Fruit fly (Drosophila melanogaster) whole organism, embryonic: Measurements from ENCODE around the gene CG7289.
A peak's percentile ranks its signal among the peaks of the same experiment; 100 is the strongest.

Source experiments
- Atf3 ChIP-seq: fragments of 200-800 bp; sonication (Bioruptor generic); optimal IDR thresholded peaks from 3 replicates; lab custom pipeline; 2016; ENCODE audit warnings: missing biosample characterization, missing genetic modification characterization
- Blimp-1 ChIP-seq: fragments of 200-800 bp; sonication (Bioruptor generic); optimal IDR thresholded peaks from 3 replicates; lab custom pipeline; 2018; ENCODE audit warnings: missing biosample characterization, missing genetic modification characterization, mild to moderate bottlenecking, moderate library complexity, missing genetic modification reagents
- CG13424 ChIP-seq: fragments of 200-800 bp; sonication (Bioruptor generic); optimal IDR thresholded peaks from 2 replicates; lab custom pipeline; 2019; ENCODE audit warnings: missing biosample characterization, mild to moderate bottlenecking, missing genetic modification characterization, moderate library complexity
- CG14965 ChIP-seq: fragments of 200-800 bp; sonication (Bioruptor generic); optimal IDR thresholded peaks from 2 replicates; lab custom pipeline; 2016; ENCODE audit warnings: missing biosample characterization, missing genetic modification characterization, borderline replicate concordance
- CG15011 ChIP-seq: fragments of 200-800 bp; sonication (Bioruptor generic); optimal IDR thresholded peaks from 3 replicates; lab custom pipeline; 2018; ENCODE audit warnings: missing biosample characterization, mild to moderate bottlenecking, missing genetic modification characterization
- CG15514 ChIP-seq: fragments of 200-800 bp; sonication (Bioruptor generic); optimal IDR thresholded peaks from 3 replicates; lab custom pipeline; 2017; ENCODE audit warnings: missing biosample characterization, missing genetic modification characterization, mild to moderate bottlenecking, moderate library complexity, missing genetic modification reagents
- CG1647 ChIP-seq: fragments of 200-800 bp; sonication (Bioruptor generic); optimal IDR thresholded peaks from 3 replicates; lab custom pipeline; 2016; ENCODE audit warnings: missing biosample characterization, missing genetic modification characterization
- CG17385 ChIP-seq: fragments of 200-800 bp; sonication (Bioruptor generic); optimal IDR thresholded peaks from 3 replicates; lab custom pipeline; 2018; ENCODE audit warnings: missing biosample characterization, mild to moderate bottlenecking, missing genetic modification characterization
- CG18599 ChIP-seq: fragments of 200-800 bp; sonication (Bioruptor generic); optimal IDR thresholded peaks from 3 replicates; lab custom pipeline; 2017; ENCODE audit warnings: missing biosample characterization, missing genetic modification characterization, mild to moderate bottlenecking, moderate library complexity, missing genetic modification reagents
- CG31441 ChIP-seq: fragments of 200-800 bp; sonication (Bioruptor generic); IDR thresholded peaks from 2 replicates; pipeline ENCODE4 v1.3.6; 2022; ENCODE audit warnings: missing biosample characterization, missing genetic modification characterization
- CG43689 ChIP-seq: fragments of 200-800 bp; sonication (Bioruptor generic); IDR thresholded peaks from 2 replicates; pipeline ENCODE4 v1.3.6; 2022; ENCODE audit warnings: missing biosample characterization, missing genetic modification characterization
- CG6813 ChIP-seq: fragments of 200-800 bp; sonication (Bioruptor generic); optimal IDR thresholded peaks from 2 replicates; lab custom pipeline; 2017; ENCODE audit warnings: missing biosample characterization, missing genetic modification characterization, mild to moderate bottlenecking, moderate library complexity, missing genetic modification reagents
- CG7357 ChIP-seq: fragments of 200-800 bp; sonication (Bioruptor generic); IDR thresholded peaks from 3 replicates; pipeline ENCODE4 v1.3.6; 2022; ENCODE audit warnings: missing biosample characterization, missing genetic modification characterization
- CG7372 ChIP-seq: fragments of 200-800 bp; sonication (Bioruptor generic); IDR thresholded peaks from 2 replicates; pipeline ENCODE4 v1.3.6; 2022; ENCODE audit warnings: missing biosample characterization, missing genetic modification characterization
- CG8765 ChIP-seq: fragments of 200-800 bp; sonication (Bioruptor generic); IDR thresholded peaks from 2 replicates; pipeline ENCODE4 v1.3.6; 2022; ENCODE audit warnings: missing biosample characterization, missing genetic modification characterization
- CG8924 ChIP-seq: fragments of 200-800 bp; optimal IDR thresholded peaks from 3 replicates; lab custom pipeline; 2019; ENCODE audit warnings: missing biosample characterization, mild to moderate bottlenecking, missing genetic modification characterization, moderate library complexity
- Deaf1 ChIP-seq: fragments of 200-800 bp; optimal IDR thresholded peaks from 3 replicates; lab custom pipeline; 2019; ENCODE audit warnings: missing biosample characterization, mild to moderate bottlenecking, missing genetic modification characterization, moderate library complexity
- Dfd ChIP-seq, 2 experiments: fragments of >200 bp; optimal IDR thresholded peaks; 2 replicates each; lab custom pipeline; 2017; ENCODE audit warnings: missing biosample characterization in 2 of 2, missing genetic modification characterization in 2 of 2
- Ets97D ChIP-seq: fragments of 200-800 bp; sonication (Bioruptor generic); optimal IDR thresholded peaks from 3 replicates; lab custom pipeline; 2016; ENCODE audit warnings: missing biosample characterization, missing genetic modification characterization
- Fer1 ChIP-seq: fragments of 200-800 bp; sonication (Bioruptor generic); optimal IDR thresholded peaks from 2 replicates; lab custom pipeline; 2017; ENCODE audit warnings: missing biosample characterization, mild to moderate bottlenecking, missing genetic modification characterization
- Hr3 ChIP-seq: fragments of 200-800 bp; sonication (Bioruptor generic); optimal IDR thresholded peaks from 3 replicates; lab custom pipeline; 2016; ENCODE audit warnings: missing biosample characterization, missing genetic modification characterization
- Hr39 ChIP-seq: fragments of >200 bp; optimal IDR thresholded peaks from 2 replicates; lab custom pipeline; 2017
- NC2β ChIP-seq: fragments of 200-800 bp; sonication (Bioruptor generic); optimal IDR thresholded peaks from 2 replicates; lab custom pipeline; 2016; ENCODE audit warnings: missing biosample characterization, missing genetic modification characterization
- Oaz ChIP-seq: fragments of 200-800 bp; sonication (Bioruptor generic); IDR thresholded peaks from 2 replicates; pipeline ENCODE4 v1.3.6; 2022; ENCODE audit warnings: missing biosample characterization, missing genetic modification characterization
- Optix ChIP-seq: fragments of 200-800 bp; sonication (Bioruptor generic); IDR thresholded peaks from 3 replicates; pipeline ENCODE4 v1.3.6; 2022; ENCODE audit warnings: missing biosample characterization, missing genetic modification characterization
- Pdp1 ChIP-seq, 2 experiments: fragments of 200-800 bp; sonication (Bioruptor generic); optimal IDR thresholded peaks; 3 replicates each; lab custom pipeline; 2016; ENCODE audit warnings: missing biosample characterization in 2 of 2, missing genetic modification characterization in 2 of 2, mild to moderate bottlenecking in 1 of 2, moderate library complexity in 1 of 2
- Six4 ChIP-seq: fragments of 200-800 bp; sonication (Bioruptor generic); optimal IDR thresholded peaks from 2 replicates; lab custom pipeline; 2016; ENCODE audit warnings: missing biosample characterization, missing genetic modification characterization
- TFAM ChIP-seq: fragments of 200-800 bp; sonication (Bioruptor generic); optimal IDR thresholded peaks from 2 replicates; lab custom pipeline; 2017; ENCODE audit warnings: missing biosample characterization, missing genetic modification characterization, inconsistent platforms
- Vsx1 ChIP-seq: fragments of 200-800 bp; sonication (Bioruptor generic); optimal IDR thresholded peaks from 2 replicates; lab custom pipeline; 2017; ENCODE audit warnings: missing biosample characterization, mild to moderate bottlenecking, missing genetic modification characterization, missing genetic modification reagents
- cg ChIP-seq: fragments of 200-800 bp; sonication (Bioruptor generic); optimal IDR thresholded peaks from 3 replicates; lab custom pipeline; 2019; ENCODE audit warnings: missing biosample characterization, mild to moderate bottlenecking, missing genetic modification characterization, moderate library complexity
- chm ChIP-seq: fragments of 200-800 bp; sonication (Bioruptor generic); IDR thresholded peaks from 2 replicates; pipeline ENCODE4 v1.3.6; 2022; ENCODE audit warnings: missing biosample characterization, missing genetic modification characterization
- chn ChIP-seq: fragments of 200-800 bp; sonication (Bioruptor generic); optimal IDR thresholded peaks from 2 replicates; lab custom pipeline; 2016; ENCODE audit warnings: missing biosample characterization, missing genetic modification characterization
- dati ChIP-seq: fragments of 200-800 bp; sonication (Bioruptor generic); IDR thresholded peaks from 2 replicates; pipeline ENCODE4 v1.3.6; 2022; ENCODE audit warnings: missing biosample characterization, missing genetic modification characterization
- ems ChIP-seq: fragments of 200-800 bp; sonication (Bioruptor generic); optimal IDR thresholded peaks from 3 replicates; lab custom pipeline; 2016; ENCODE audit warnings: missing biosample characterization, missing genetic modification characterization
- esg ChIP-seq: fragments of 200-800 bp; sonication (Bioruptor generic); conservative IDR thresholded peaks from 2 replicates; pipeline ENCODE4 v1.3.6; 2022; ENCODE audit warnings: missing biosample characterization, missing genetic modification characterization
- gem ChIP-seq: fragments of 200-800 bp; sonication (Bioruptor generic); optimal IDR thresholded peaks from 2 replicates; lab custom pipeline; 2019; ENCODE audit warnings: missing biosample characterization, mild to moderate bottlenecking, missing genetic modification characterization, moderate library complexity
- gfzf ChIP-seq: fragments of 200-800 bp; sonication (Bioruptor generic); optimal IDR thresholded peaks from 2 replicates; lab custom pipeline; 2016; ENCODE audit warnings: missing biosample characterization, mild to moderate bottlenecking, missing genetic modification characterization, moderate library complexity
- klu ChIP-seq: fragments of 200-800 bp; sonication (Bioruptor generic); IDR thresholded peaks from 2 replicates; pipeline ENCODE4 v1.3.6; 2022; ENCODE audit warnings: missing biosample characterization, missing genetic modification characterization
- luna ChIP-seq: fragments of 200-800 bp; sonication (Bioruptor generic); optimal IDR thresholded peaks from 2 replicates; lab custom pipeline; 2016; ENCODE audit warnings: missing biosample characterization, missing genetic modification characterization
- odd ChIP-seq: fragments of 200-800 bp; sonication (Bioruptor generic); optimal IDR thresholded peaks from 2 replicates; lab custom pipeline; 2017; ENCODE audit warnings: missing biosample characterization, mild to moderate bottlenecking, missing genetic modification characterization
- pan ChIP-seq, 4 experiments: fragments of >200 bp in 3 of 4; fragments of 200-800 bp in 1 of 4; sonication (Bioruptor generic) in 1 of 4; optimal IDR thresholded peaks in 3 of 4; IDR thresholded peaks in 1 of 4; 2 replicates each; pipeline versions ENCODE4 v1.3.6 to Lab custom; 2017 to 2022; ENCODE audit warnings: missing biosample characterization in 2 of 4, missing genetic modification characterization in 2 of 4, mixed read lengths in 1 of 4
- sd ChIP-seq: fragments of 200-800 bp; sonication (Bioruptor generic); optimal IDR thresholded peaks from 3 replicates; lab custom pipeline; 2018; ENCODE audit warnings: missing biosample characterization, mild to moderate bottlenecking, missing genetic modification characterization, moderate library complexity
- so ChIP-seq: fragments of 200-800 bp; sonication (Bioruptor generic); IDR thresholded peaks from 3 replicates; pipeline ENCODE4 v1.3.6; 2022; ENCODE audit warnings: missing biosample characterization, missing genetic modification characterization
- tin ChIP-seq: fragments of 200-800 bp; sonication (Bioruptor generic); optimal IDR thresholded peaks from 3 replicates; lab custom pipeline; 2016; ENCODE audit warnings: missing biosample characterization, missing genetic modification characterization
- toy ChIP-seq: fragments of 200-800 bp; sonication (Bioruptor generic); IDR thresholded peaks from 2 replicates; pipeline ENCODE4 v1.3.6; 2022; ENCODE audit warnings: missing biosample characterization, missing genetic modification characterization
- unc-4 ChIP-seq: fragments of 200-800 bp; sonication (Bioruptor generic); IDR thresholded peaks from 2 replicates; pipeline ENCODE4 v1.3.6; 2022; ENCODE audit warnings: missing biosample characterization, missing genetic modification characterization; ENCODE audit not compliant: partially characterized antibody
- wor ChIP-seq: fragments of 200-800 bp; sonication (Bioruptor generic); IDR thresholded peaks from 2 replicates; pipeline ENCODE4 v1.3.6; 2022; ENCODE audit warnings: missing biosample characterization, missing genetic modification characterization
- zfh1 ChIP-seq: fragments of 200-800 bp; sonication (Bioruptor generic); IDR thresholded peaks from 3 replicates; pipeline ENCODE4 v1.3.6; 2022; ENCODE audit warnings: missing biosample characterization, missing genetic modification characterization

CG7289 gene

DNA sequence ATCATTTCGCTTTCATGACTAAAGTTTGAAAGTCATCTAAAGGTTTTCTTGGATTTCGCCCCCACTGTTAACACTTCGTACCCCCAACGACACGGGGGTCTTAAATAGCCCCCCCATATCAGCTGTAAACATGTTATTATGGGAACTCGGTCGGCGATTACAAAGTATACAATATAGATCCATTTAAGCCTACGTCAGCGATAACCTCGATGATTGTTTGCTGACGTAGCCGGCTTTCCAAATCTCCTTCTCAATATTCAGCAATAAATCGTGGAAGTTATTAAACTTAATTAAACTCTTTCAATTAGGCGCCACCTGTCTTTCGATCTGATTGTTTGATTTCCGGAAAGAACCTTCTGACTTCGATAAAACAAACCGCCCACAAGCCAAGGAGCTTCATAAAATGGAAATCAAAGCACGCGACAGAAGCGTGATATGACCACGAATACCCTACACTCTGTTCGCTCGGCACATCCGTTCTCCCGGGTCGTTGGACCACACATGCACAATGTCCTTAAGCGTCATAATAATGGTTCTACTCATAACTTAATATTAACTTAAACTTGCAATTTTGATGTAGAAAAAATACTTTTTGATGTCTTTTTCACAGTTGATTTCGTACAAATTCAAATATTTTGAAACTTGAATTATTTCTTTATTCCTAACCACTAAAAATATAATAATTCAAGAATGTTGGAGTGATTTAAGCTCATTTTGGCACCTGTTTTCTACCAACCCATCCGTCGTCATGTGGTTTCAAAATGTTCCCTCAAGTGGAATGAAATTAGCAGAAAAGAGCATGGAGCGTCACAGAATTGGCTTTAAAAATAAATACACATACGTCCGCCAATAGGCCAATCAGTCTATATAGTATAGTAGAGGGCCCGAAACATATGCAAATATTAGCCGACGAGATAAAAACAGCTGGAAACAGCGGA lies 4.6 kb downstream of the CG7289 start (continued):
- TF ChIP-seq CG1647 (GFP tag; lab: Kevin White, UChicago) (peak; percentile 56), unc-4 (no peak), CG31441 (0 out of 2 replicates have a peak, but pooled peaks have one; percentile 44), Atf3 (GFP tag; lab: Kevin White, UChicago) (no peak), CG13424 (tag; lab: Kevin White, UChicago) (peak; percentile 55), CG8924 (peak; percentile 38), CG7357 (GFP tag; lab: Robert Waterston, UW) (no peak), odd (GFP tag; lab: Kevin White, UChicago) (no peak), esg (GFP tag; lab: Robert Waterston, UW) (peak; percentile 50), Hr39 (lab: Kevin White, UChicago) (no peak), Dfd (GFP tag; optimal IDR thresholded peaks at IDR 0.05; lab: Kevin White, UChicago) (no peak), gfzf (no peak), Ets97D (GFP tag; lab: Kevin White, UChicago) (peak; percentile 11), luna (no peak), CG15514 (GFP tag; lab: Kevin White, UChicago) (peak; percentile 10), Pdp1 (GFP tag; optimal IDR thresholded peaks at IDR 0.05; lab: Kevin White, UChicago) (peak; percentile 25 to 58), tin (GFP tag; lab: Kevin White, UChicago) (peak; percentile 54), ems (GFP tag; lab: Kevin White, UChicago) (peak; percentile 41), Fer1 (GFP tag; lab: Kevin White, UChicago) (peak; percentile 16), Vsx1 (GFP tag; lab: Kevin White, UChicago) (no peak), NC2β (GFP tag; lab: Kevin White, UChicago) (no peak), gem (tag; lab: Kevin White, UChicago) (peak; percentile 59), dati (GFP tag; lab: Robert Waterston, UW) (no peak), toy (GFP tag; lab: Robert Waterston, UW) (no peak), wor (GFP tag; lab: Robert Waterston, UW) (no peak), Blimp-1 (GFP tag; lab: Kevin White, UChicago) (peak; percentile 16), CG18599 (GFP tag; lab: Kevin White, UChicago) (peak; percentile 63), Optix (GFP tag; lab: Robert Waterston, UW) (no peak), CG14965 (GFP tag; lab: Kevin White, UChicago) (no peak), CG8765 (GFP tag; lab: Robert Waterston, UW) (no peak), CG15011 (GFP tag; lab: Kevin White, UChicago) (no peak), klu (GFP tag; lab: Robert Waterston, UW) (no peak), Six4 (GFP tag; lab: Kevin White, UChicago) (no peak), CG43689 (GFP tag; lab: Robert Waterston, UW) (no peak), Hr3 (GFP tag; lab: Kevin White, UChicago) (peak; percentile 28), so (GFP tag; lab: Robert Waterston, UW) (no peak), pan (optimal IDR thresholded peaks at IDR 0.05; lab: Kevin White, UChicago) (no peak), pan (GFP tag; optimal IDR thresholded peaks at IDR 0.05 in 1 of 2, IDR thresholded peaks at IDR 0.05 in 1 of 2) (peak in 1 of 2 experiments; percentile 65), Oaz (GFP tag; lab: Robert Waterston, UW) (peak; percentile 14; the same call in 1 of the 2 replicates), cg (no peak), sd (tag; lab: Kevin White, UChicago) (peak; percentile 17), CG17385 (GFP tag; lab: Kevin White, UChicago) (peak; percentile 44), Deaf1 (tag; lab: Kevin White, UChicago) (peak; percentile 25), chm (GFP tag; lab: Robert Waterston, UW) (no peak; the same call in 1 of the 2 replicates), CG7372 (GFP tag; lab: Robert Waterston, UW) (no peak), zfh1 (GFP tag; lab: Robert Waterston, UW) (peak; percentile 47; the same call in 1 of the 3 replicates), TFAM (no peak), chn (GFP tag; lab: Kevin White, UChicago) (no peak), CG6813 (peak; percentile 31)
